Worm (Caenorhabditis elegans) whole organism, young adult: ENCODE measurements around the gene tpan-1.

Experiments
- B0035.1 ChIP-seq: sonication (generic microtip); optimal IDR thresholded peaks from 2 replicates; lab custom pipeline; 2016; ENCODE audit warnings: missing genetic modification characterization, mild to moderate bottlenecking, missing compliant biosample characterization, missing genotype, missing genetic modification reagents
- ama-1 ChIP-seq, 3 experiments: fragments of 150-350 bp in 1 of 3; sonication (generic microtip) in 2 of 3; optimal IDR thresholded peaks; 2 replicates each; lab custom pipeline; 2014 to 2018; ENCODE audit warnings: missing biosample characterization in 2 of 3, missing genetic modification characterization in 2 of 3, missing genetic modification reagents in 2 of 3
- atf-7 ChIP-seq: sonication (generic microtip); optimal IDR thresholded peaks from 2 replicates; lab custom pipeline; 2017; ENCODE audit warnings: mild to moderate bottlenecking, missing genetic modification characterization, missing compliant biosample characterization
- madf-10 ChIP-seq: sonication (generic microtip); optimal IDR thresholded peaks from 2 replicates; lab custom pipeline; 2016; ENCODE audit warnings: mild to moderate bottlenecking, missing genetic modification characterization, missing compliant biosample characterization
- nfya-2 ChIP-seq: fragments of 200-800 bp; sonication (Bioruptor generic); IDR thresholded peaks from 2 replicates; pipeline ENCODE4 v1.3.6; 2022; ENCODE audit warnings: missing genetic modification reagents, missing genetic modification characterization, missing compliant biosample characterization
- nfyb-1 ChIP-seq: fragments of 200-800 bp; sonication (Bioruptor generic); IDR thresholded peaks from 2 replicates; pipeline ENCODE4 v1.3.6; 2022; ENCODE audit warnings: missing genetic modification reagents, missing genetic modification characterization, missing compliant biosample characterization
- pha-4 ChIP-seq: fragments of 150-350 bp; sonication (generic microtip); optimal IDR thresholded peaks from 2 replicates; lab custom pipeline; 2014; ENCODE audit warnings: missing biosample characterization, missing genetic modification reagents, missing genetic modification characterization
- snpc-4 ChIP-seq, 5 experiments: fragments of 150-350 bp in 1 of 5; sonication (generic microtip) in 4 of 5; optimal IDR thresholded peaks; 2 replicates each; lab custom pipeline; 2014 to 2018; ENCODE audit warnings: missing genetic modification characterization in 5 of 5, missing biosample characterization in 3 of 5, antibody characterized with exemption in 2 of 5, mild to moderate bottlenecking in 2 of 5, missing compliant biosample characterization in 2 of 5, missing genotype in 2 of 5, moderate library complexity in 2 of 5, missing genetic modification reagents in 1 of 5
- unc-62 ChIP-seq: fragments of 150-350 bp; optimal IDR thresholded peaks from 2 replicates; lab custom pipeline; 2014; ENCODE audit warnings: missing biosample characterization, missing genetic modification reagents, missing genetic modification characterization

DNA sequence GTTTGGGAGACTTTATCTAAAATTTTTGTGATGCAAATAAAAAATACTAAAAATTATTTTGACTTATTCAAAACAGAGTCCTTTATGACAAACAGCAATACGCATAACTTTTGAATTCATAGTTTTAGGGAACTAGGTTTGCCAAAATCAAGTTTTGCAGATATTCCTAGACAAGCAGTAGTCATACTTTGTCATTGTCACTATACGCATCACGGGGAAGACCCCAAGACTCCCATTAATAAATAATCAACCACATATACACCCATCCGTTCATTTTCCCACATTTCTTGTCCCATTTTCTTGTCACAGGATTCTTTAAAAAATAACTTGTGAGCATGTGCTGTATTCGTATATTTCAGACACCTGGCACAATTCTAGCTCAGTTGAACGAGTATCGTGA lies 25.1 kb downstream of the tpan-1 start, which contains the start of gene Y44A6D.7:
- TF ChIP-seq snpc-4 (GFP tag; optimal IDR thresholded peaks at IDR 0.05; lab: Kevin White, UChicago) (no peak), snpc-4 (tag; optimal IDR thresholded peaks at IDR 0.05; lab: Kevin White, UChicago) (no peak), ama-1 (optimal IDR thresholded peaks at IDR 0.05; lab: Kevin White, UChicago) (no peak), ama-1 (GFP tag; optimal IDR thresholded peaks at IDR 0.05; lab: Kevin White, UChicago) (no peak), B0035.1 (tag; lab: Kevin White, UChicago) (no peak), nfyb-1 (no peak), unc-62 (GFP tag; lab: Kevin White, UChicago) (no peak), nfya-2 (no peak), pha-4 (tag; lab: Kevin White, UChicago) (no peak), atf-7 (no peak), madf-10 (tag; lab: Kevin White, UChicago) (no peak)
